Fruit fly (Drosophila melanogaster): ENCODE results near the gene Cyp1.

- TF ChIP-seq EcR (GFP tag; optimal IDR thresholded peaks at IDR 0.05): no peak
- TF ChIP-seq CG8301 (tag; optimal IDR thresholded peaks at IDR 0.05): no peak
- no peak for TF ChIP-seq CG9948 (tag; optimal IDR thresholded peaks at IDR 0.05)
Observed at dm6 chrX:16288999-16289398, 31.2 kb downstream of the Cyp1 start.
